Worm (Caenorhabditis elegans): Measurements from ENCODE around the gene ZC373.3.

DNA sequence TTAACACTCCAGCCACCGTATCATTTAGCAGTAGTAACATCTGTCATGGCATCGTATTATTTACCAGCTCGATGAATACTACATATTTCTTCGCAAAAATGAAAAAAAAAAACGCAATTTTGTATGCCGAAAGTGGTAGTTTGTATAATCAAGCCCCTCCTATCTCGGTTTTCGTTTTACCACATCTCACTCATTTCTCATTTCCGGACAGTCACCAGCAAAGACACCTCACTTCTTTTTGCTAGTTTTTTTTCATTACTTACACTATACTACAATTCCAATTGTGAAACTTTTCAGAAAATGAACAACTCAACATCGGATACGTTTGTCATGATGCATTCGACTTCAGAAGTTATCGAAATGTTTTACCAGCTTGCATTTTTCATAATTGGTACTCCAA, 11.2 kb upstream of the ZC373.3 start, which contains the start of gene gnrr-3:
- TF ChIP-seq nhr-10 (tag; optimal IDR thresholded peaks at IDR 0.05) (no peak), blmp-1 (tag; optimal IDR thresholded peaks at IDR 0.05; ENCODE audit: insufficient read depth) (no peak), lin-11 (tag; optimal IDR thresholded peaks at IDR 0.05) (no peak), ZK546.5 (tag; optimal IDR thresholded peaks at IDR 0.05) (no peak), nhr-21 (tag; optimal IDR thresholded peaks at IDR 0.05) (no peak), alr-1 (tag; optimal IDR thresholded peaks at IDR 0.05) (no peak), nhr-11 (tag; optimal IDR thresholded peaks at IDR 0.05) (no peak), nhr-77 (tag; optimal IDR thresholded peaks at IDR 0.05) (no peak), unc-62 (GFP tag; optimal IDR thresholded peaks at IDR 0.05) (no peak)

Data from whole organism, L2 larva.